Worm (Caenorhabditis elegans) whole organism, L4/young adult: ENCODE results near the gene dhs-27.

ENCODE experiments used
- dao-5 ChIP-seq: sonication (generic microtip); optimal IDR thresholded peaks from 2 replicates; lab custom pipeline; 2016; ENCODE audit warnings: missing genotype, missing genetic modification characterization, moderate library complexity, missing compliant biosample characterization
- him-1 ChIP-seq: sonication (generic microtip); optimal IDR thresholded peaks from 2 replicates; lab custom pipeline; 2016; ENCODE audit warnings: missing genotype, missing genetic modification reagents, missing genetic modification characterization, missing compliant biosample characterization

DNA sequence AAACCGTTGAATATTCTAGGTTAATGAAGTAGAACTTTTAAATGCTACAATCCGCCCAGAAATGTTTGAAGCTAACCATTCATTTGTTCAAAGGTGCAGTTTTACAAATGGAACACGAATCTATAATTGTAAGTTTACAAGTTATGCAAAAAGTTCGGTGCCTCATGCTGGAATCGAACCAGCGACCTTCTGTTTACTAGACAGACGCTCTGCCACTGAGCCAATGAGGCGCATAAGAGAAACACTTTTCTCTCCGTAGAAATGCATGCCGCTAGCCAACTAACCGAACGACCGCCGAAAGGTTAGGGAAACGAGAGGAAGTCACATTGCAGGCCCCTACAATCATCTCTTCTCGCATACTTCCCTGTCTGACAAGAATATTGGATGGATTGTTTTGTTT, 43.2 kb downstream of the dhs-27 start:
- TF ChIP-seq him-1 (peak; percentile 85), dao-5 (tag; lab: Kevin White, UChicago) (peak; percentile 27)
